Fruit fly (Drosophila melanogaster) whole organism, adult: ENCODE data around the gene Blm.

Experiments used
- CG11617 ChIP-seq: fragments of 200-800 bp; sonication (Bioruptor generic); optimal IDR thresholded peaks from 2 replicates; lab custom pipeline; 2017; ENCODE audit warnings: mild to moderate bottlenecking, missing biosample characterization, missing genetic modification reagents, missing genetic modification characterization
- CG14711 ChIP-seq: fragments of 200-800 bp; sonication (Bioruptor generic); optimal IDR thresholded peaks from 2 replicates; lab custom pipeline; 2018; ENCODE audit warnings: missing biosample characterization, mild to moderate bottlenecking, missing genetic modification characterization, moderate library complexity
- CG1620 ChIP-seq: fragments of 200-800 bp; sonication (Bioruptor generic); optimal IDR thresholded peaks from 2 replicates; lab custom pipeline; 2016; ENCODE audit warnings: missing biosample characterization, missing genetic modification characterization
- CG5204 ChIP-seq: fragments of 200-800 bp; sonication (Bioruptor generic); optimal IDR thresholded peaks from 2 replicates; lab custom pipeline; 2016; ENCODE audit warnings: missing biosample characterization, missing genetic modification characterization
- CG7101 ChIP-seq: fragments of 200-800 bp; sonication (Bioruptor generic); optimal IDR thresholded peaks from 2 replicates; lab custom pipeline; 2018; ENCODE audit warnings: missing biosample characterization, mild to moderate bottlenecking, missing genetic modification characterization, moderate library complexity
- Hr96 ChIP-seq: fragments of 200-800 bp; sonication (Bioruptor generic); optimal IDR thresholded peaks from 2 replicates; lab custom pipeline; 2016; ENCODE audit warnings: missing biosample characterization, missing genetic modification characterization
- cnc ChIP-seq, 2 experiments: fragments of >200 bp; optimal IDR thresholded peaks; 2 replicates each; lab custom pipeline; 2017
- kay ChIP-seq: fragments of 200-800 bp; sonication (Bioruptor generic); peaks from one replicate; lab custom pipeline; 2016; ENCODE audit warnings: missing biosample characterization, missing genetic modification characterization, borderline replicate concordance
- toe ChIP-seq: fragments of 200-800 bp; sonication (Bioruptor generic); optimal IDR thresholded peaks from 2 replicates; lab custom pipeline; 2016; ENCODE audit warnings: missing biosample characterization, missing genetic modification characterization

dm6 chr3R:11775207-11775606, 33.6 kb upstream of the Blm start:
- TF ChIP-seq CG14711 (tag; lab: Kevin White, UChicago) (no peak), CG11617 (GFP tag; lab: Kevin White, UChicago) (no peak), CG1620 (GFP tag; lab: Kevin White, UChicago) (no peak), CG7101 (no peak), CG5204 (GFP tag; lab: Kevin White, UChicago) (no peak), kay (GFP tag; lab: Kevin White, UChicago) (no peak), toe (no peak), cnc (optimal IDR thresholded peaks at IDR 0.05; lab: Kevin White, UChicago) (no peak), Hr96 (GFP tag; lab: Kevin White, UChicago) (no peak)
